Fruit fly (Drosophila melanogaster) S2 (cell line): ENCODE data around the gene CG7407.

ENCODE experiments used
- CG8478 ChIP-seq: fragments of >200 bp; optimal IDR thresholded peaks from 2 replicates; lab custom pipeline; 2018
- CTCF ChIP-seq, 2 experiments: fragments of >200 bp; optimal IDR thresholded peaks; 2 replicates each; lab custom pipeline; 2018

- TF ChIP-seq CG8478 (lab: Kevin White, UChicago): no peak
- no peak for TF ChIP-seq CTCF (optimal IDR thresholded peaks at IDR 0.05; lab: Kevin White, UChicago)
Observed at dm6 chr3L:21842286-21842685, 19.0 kb downstream of the CG7407 start, which contains the start of gene CG14563.
